Fruit fly (Drosophila melanogaster): ENCODE measurements around the gene spn-D.

Gene spn-D

dm6 chr3R:27149884-27150676 lies 15.4 kb upstream of the spn-D start (continued):
- TF ChIP-seq CG16815 (GFP tag; optimal IDR thresholded peaks at IDR 0.05), result no peak
- TF ChIP-seq H15 (GFP tag; IDR thresholded peaks at IDR 0.05), result no peak
- TF ChIP-seq Bteb2 (GFP tag; optimal IDR thresholded peaks at IDR 0.05), result no peak
- TF ChIP-seq CG7556 (GFP tag; optimal IDR thresholded peaks at IDR 0.05), result no peak
- TF ChIP-seq gce (GFP tag; IDR thresholded peaks at IDR 0.05), result no peak
- no peak for TF ChIP-seq pita (GFP tag; optimal IDR thresholded peaks at IDR 0.05)
- TF ChIP-seq CG6854 (GFP tag; optimal IDR thresholded peaks at IDR 0.05), result no peak
- TF ChIP-seq Hr39 (optimal IDR thresholded peaks at IDR 0.05), result no peak
- no peak for TF ChIP-seq lbe (GFP tag; optimal IDR thresholded peaks at IDR 0.05)
- TF ChIP-seq lmd (GFP tag; IDR thresholded peaks at IDR 0.05), result no peak
- TF ChIP-seq cato (GFP tag; optimal IDR thresholded peaks at IDR 0.05; ENCODE audit: borderline replicate concordance), result no peak
- no peak for TF ChIP-seq Ets97D (GFP tag; optimal IDR thresholded peaks at IDR 0.05)
- no peak for TF ChIP-seq vvl (GFP tag; IDR thresholded peaks at IDR 0.05)
- TF ChIP-seq gem (tag; optimal IDR thresholded peaks at IDR 0.05), result no peak
- no peak for TF ChIP-seq sug (tag; optimal IDR thresholded peaks at IDR 0.05)
- TF ChIP-seq CG11456 (GFP tag; IDR thresholded peaks at IDR 0.05), result no peak
- no peak for TF ChIP-seq NFAT (GFP tag; IDR thresholded peaks at IDR 0.05)
- TF ChIP-seq dmrt11E (tag; optimal IDR thresholded peaks at IDR 0.05), result no peak
- TF ChIP-seq nau (GFP tag; optimal IDR thresholded peaks at IDR 0.05), result no peak
- TF ChIP-seq sd (tag; optimal IDR thresholded peaks at IDR 0.05), result peak; percentile 18
- TF ChIP-seq Taf1 (GFP tag; IDR thresholded peaks at IDR 0.05), result no peak
- TF ChIP-seq sr (GFP tag; IDR thresholded peaks at IDR 0.05), result no peak
- no peak for TF ChIP-seq CG14050 (GFP tag; IDR thresholded peaks at IDR 0.05)
- no peak for TF ChIP-seq eyg (GFP tag; optimal IDR thresholded peaks at IDR 0.05)
- no peak for TF ChIP-seq Nf-YB (GFP tag; optimal IDR thresholded peaks at IDR 0.05)
- no peak for TF ChIP-seq CG2889 (GFP tag; IDR thresholded peaks at IDR 0.05)
- TF ChIP-seq az2 (GFP tag; optimal IDR thresholded peaks at IDR 0.05), result no peak
- TF ChIP-seq Bdp1 (GFP tag; optimal IDR thresholded peaks at IDR 0.05), result no peak
- TF ChIP-seq CG18599 (GFP tag; optimal IDR thresholded peaks at IDR 0.05), result no peak
- TF ChIP-seq ATbp (GFP tag; optimal IDR thresholded peaks at IDR 0.05), result no peak
- TF ChIP-seq sqz (GFP tag; optimal IDR thresholded peaks at IDR 0.05), result no peak
- TF ChIP-seq fd102C (GFP tag; optimal IDR thresholded peaks at IDR 0.05), result no peak
- TF ChIP-seq CG17829 (tag; optimal IDR thresholded peaks at IDR 0.05), result no peak
- no peak for TF ChIP-seq gcm2 (GFP tag; optimal IDR thresholded peaks at IDR 0.05)
- peak; percentile 65 for TF ChIP-seq mirr (GFP tag; optimal IDR thresholded peaks at IDR 0.05)
- TF ChIP-seq CG6765 (GFP tag; optimal IDR thresholded peaks at IDR 0.05), result no peak
- TF ChIP-seq CG4328 (GFP tag; optimal IDR thresholded peaks at IDR 0.05), result no peak
- TF ChIP-seq psq (GFP tag; optimal IDR thresholded peaks at IDR 0.05), result peak; percentile 32
- TF ChIP-seq Dfd (GFP tag; optimal IDR thresholded peaks at IDR 0.05), result no peak
- TF ChIP-seq abd-A (tag; optimal IDR thresholded peaks at IDR 0.05), result peak; percentile 63
- TF ChIP-seq CG15269 (tag; optimal IDR thresholded peaks at IDR 0.05), result peak; percentile 20
- peak; percentile 68 for TF ChIP-seq ftz-f1 (GFP tag; optimal IDR thresholded peaks at IDR 0.05)
- TF ChIP-seq Med (GFP tag), result peak; percentile 61
- TF ChIP-seq crp (GFP tag; optimal IDR thresholded peaks at IDR 0.05), result peak in 1 of 2 experiments; percentile 6
- no peak for TF ChIP-seq knrl (GFP tag; IDR thresholded peaks at IDR 0.05; ENCODE audit: partially characterized antibody)
- TF ChIP-seq emc (GFP tag; optimal IDR thresholded peaks at IDR 0.05), result no peak
- no peak for TF ChIP-seq CG15601 (tag; optimal IDR thresholded peaks at IDR 0.05)
- peak; percentile 73 to 93 for TF ChIP-seq Trl (optimal IDR thresholded peaks at IDR 0.05)
- TF ChIP-seq Trl (GFP tag; optimal IDR thresholded peaks at IDR 0.05), result no peak
- no peak for TF ChIP-seq CG9609 (GFP tag; optimal IDR thresholded peaks at IDR 0.05)
- no peak for TF ChIP-seq Lim3 (GFP tag; IDR thresholded peaks at IDR 0.05)

Measured in whole organism, embryonic.